Fruit fly (Drosophila melanogaster) Kc167 (cell line): ENCODE results near the gene salm.

Source experiments
- Myc ChIP-seq: fragments of >200 bp; optimal IDR thresholded peaks from 2 replicates; lab custom pipeline; 2017; ENCODE audit warnings: missing external identifiers
- h ChIP-seq: fragments of >200 bp; optimal IDR thresholded peaks from 3 replicates; lab custom pipeline; 2018; ENCODE audit warnings: missing external identifiers
- psq ChIP-seq: fragments of >200 bp; optimal IDR thresholded peaks from 2 replicates; lab custom pipeline; 2017; ENCODE audit warnings: missing external identifiers

DNA sequence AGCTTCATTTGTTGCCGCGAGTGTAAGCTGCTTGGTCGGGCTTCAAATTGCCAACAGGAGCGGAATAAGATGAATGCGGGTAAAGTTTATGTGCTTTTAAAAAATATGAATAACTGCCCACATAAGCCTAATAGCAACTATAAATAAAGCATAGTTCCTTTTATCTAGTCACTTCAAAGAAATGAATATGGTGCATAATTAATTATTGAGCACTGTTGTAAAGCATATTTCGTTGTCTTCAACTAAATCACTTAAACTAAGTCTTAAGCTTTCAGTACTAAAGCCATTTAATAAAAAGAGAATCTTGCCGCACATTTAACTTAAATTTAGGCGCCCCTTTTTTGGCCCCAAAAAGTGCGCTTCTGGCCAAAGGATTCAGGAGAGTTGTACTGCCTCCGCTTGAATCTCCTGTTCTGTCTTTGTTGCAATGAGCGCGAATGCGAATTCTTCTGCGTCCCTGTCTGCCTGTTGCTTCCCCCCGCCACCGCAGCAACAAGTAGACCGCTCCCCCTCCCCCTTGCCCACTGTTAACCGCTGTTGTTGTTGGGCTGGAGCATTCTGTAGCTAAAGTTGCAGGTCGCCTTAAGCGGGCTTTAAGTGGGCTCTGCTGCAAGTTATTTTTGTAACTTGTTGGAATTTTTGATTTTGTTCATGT lies 45.8 kb downstream of the salm start:
- TF ChIP-seq h (lab: Kevin White, UChicago), result no peak
- no peak for TF ChIP-seq psq (lab: Kevin White, UChicago)
- TF ChIP-seq Myc, result no peak
